Fruit fly (Drosophila melanogaster) whole organism, embryonic: ENCODE results near the gene sick.
A peak's percentile ranks its signal among the peaks of the same experiment; 100 is the strongest.

Experiments used
- B-H1 ChIP-seq: fragments of 200-800 bp; sonication (Bioruptor generic); IDR thresholded peaks from 3 replicates; pipeline ENCODE4 v1.3.6; 2022; ENCODE audit warnings: missing biosample characterization, missing genetic modification characterization
- BEAF-32 ChIP-seq: fragments of 200-800 bp; sonication (Bioruptor generic); optimal IDR thresholded peaks from 3 replicates; lab custom pipeline; 2017; ENCODE audit warnings: missing biosample characterization, missing genetic modification characterization, mild to moderate bottlenecking, moderate library complexity, missing genetic modification reagents
- Blimp-1 ChIP-seq: fragments of 200-800 bp; sonication (Bioruptor generic); optimal IDR thresholded peaks from 3 replicates; lab custom pipeline; 2018; ENCODE audit warnings: missing biosample characterization, missing genetic modification characterization, mild to moderate bottlenecking, moderate library complexity, missing genetic modification reagents
- CG12299 ChIP-seq: fragments of 200-800 bp; sonication (Bioruptor generic); optimal IDR thresholded peaks from 2 replicates; lab custom pipeline; 2018; ENCODE audit warnings: missing biosample characterization, mild to moderate bottlenecking, missing genetic modification characterization
- CG12942 ChIP-seq: fragments of 200-800 bp; sonication (Bioruptor generic); optimal IDR thresholded peaks from 3 replicates; lab custom pipeline; 2016; ENCODE audit warnings: missing biosample characterization, missing genetic modification characterization
- CG15601 ChIP-seq: fragments of 200-800 bp; sonication (Bioruptor generic); optimal IDR thresholded peaks from 3 replicates; lab custom pipeline; 2019; ENCODE audit warnings: missing biosample characterization, mild to moderate bottlenecking, missing genetic modification characterization, moderate library complexity
- CG17385 ChIP-seq: fragments of 200-800 bp; sonication (Bioruptor generic); optimal IDR thresholded peaks from 3 replicates; lab custom pipeline; 2018; ENCODE audit warnings: missing biosample characterization, mild to moderate bottlenecking, missing genetic modification characterization
- CG2129 ChIP-seq: fragments of 200-800 bp; sonication (Bioruptor generic); IDR thresholded peaks from 2 replicates; pipeline ENCODE4 v1.3.6; 2022; ENCODE audit warnings: missing biosample characterization, missing genetic modification characterization; ENCODE audit not compliant: partially characterized antibody
- CG32772 ChIP-seq: fragments of 200-800 bp; sonication (Bioruptor generic); IDR thresholded peaks from 2 replicates; pipeline ENCODE4 v1.3.6; 2022; ENCODE audit warnings: missing biosample characterization, missing genetic modification characterization
- CG33557 ChIP-seq: fragments of 200-800 bp; sonication (Bioruptor generic); optimal IDR thresholded peaks from 2 replicates; lab custom pipeline; 2019; ENCODE audit warnings: missing biosample characterization, mild to moderate bottlenecking, missing genetic modification characterization, moderate library complexity
- CG4707 ChIP-seq: fragments of 200-800 bp; sonication (Bioruptor generic); optimal IDR thresholded peaks from 2 replicates; lab custom pipeline; 2018; ENCODE audit warnings: missing biosample characterization, mild to moderate bottlenecking, missing genetic modification characterization, moderate library complexity
- CG5180 ChIP-seq: fragments of 200-800 bp; sonication (Bioruptor generic); optimal IDR thresholded peaks from 3 replicates; lab custom pipeline; 2017; ENCODE audit warnings: missing biosample characterization, missing genetic modification characterization, mild to moderate bottlenecking, moderate library complexity, missing genetic modification reagents
- CG6175 ChIP-seq: fragments of 200-800 bp; sonication (Bioruptor generic); IDR thresholded peaks from 3 replicates; pipeline ENCODE4 v1.3.6; 2022; ENCODE audit warnings: missing biosample characterization, missing genetic modification characterization
- CG6272 ChIP-seq: fragments of 200-800 bp; sonication (Bioruptor generic); IDR thresholded peaks from 2 replicates; pipeline ENCODE4 v1.3.6; 2022; ENCODE audit warnings: missing biosample characterization, missing genetic modification characterization
- CoRest ChIP-seq: fragments of 200-800 bp; sonication (Bioruptor generic); optimal IDR thresholded peaks from 3 replicates; lab custom pipeline; 2018; ENCODE audit warnings: missing biosample characterization, mild to moderate bottlenecking, missing genetic modification characterization, moderate library complexity
- Dbx ChIP-seq: fragments of 200-800 bp; sonication (Bioruptor generic); IDR thresholded peaks from 3 replicates; pipeline ENCODE4 v1.3.6; 2022; ENCODE audit warnings: missing biosample characterization, missing genetic modification characterization
- Fer3 ChIP-seq: fragments of 200-800 bp; sonication (Bioruptor generic); optimal IDR thresholded peaks from 2 replicates; lab custom pipeline; 2018; ENCODE audit warnings: missing biosample characterization, mild to moderate bottlenecking, missing genetic modification characterization, moderate library complexity
- Hey ChIP-seq: fragments of 200-800 bp; sonication (Bioruptor generic); optimal IDR thresholded peaks from 3 replicates; lab custom pipeline; 2018; ENCODE audit warnings: missing biosample characterization, mild to moderate bottlenecking, missing genetic modification characterization
- HmgD ChIP-seq: fragments of 200-800 bp; sonication (Bioruptor generic); optimal IDR thresholded peaks from 3 replicates; lab custom pipeline; 2016; ENCODE audit warnings: missing biosample characterization, missing genetic modification characterization
- Hr3 ChIP-seq: fragments of 200-800 bp; sonication (Bioruptor generic); optimal IDR thresholded peaks from 3 replicates; lab custom pipeline; 2016; ENCODE audit warnings: missing biosample characterization, missing genetic modification characterization
- NC2α ChIP-seq: fragments of 200-800 bp; sonication (Bioruptor generic); optimal IDR thresholded peaks from 2 replicates; lab custom pipeline; 2016; ENCODE audit warnings: missing biosample characterization, missing genetic modification characterization
- Spps ChIP-seq: fragments of 200-800 bp; sonication (Bioruptor generic); optimal IDR thresholded peaks from 2 replicates; lab custom pipeline; 2018; ENCODE audit warnings: missing biosample characterization, mild to moderate bottlenecking, missing genetic modification characterization
- Xrp1 ChIP-seq: fragments of 200-800 bp; sonication (Bioruptor generic); IDR thresholded peaks from 2 replicates; pipeline ENCODE4 v1.3.6; 2022; ENCODE audit warnings: missing biosample characterization, missing genetic modification characterization
- ato ChIP-seq: fragments of 200-800 bp; sonication (Bioruptor generic); IDR thresholded peaks from 2 replicates; pipeline ENCODE4 v1.3.6; 2022; ENCODE audit warnings: missing biosample characterization, missing genetic modification characterization; ENCODE audit not compliant: partially characterized antibody
- ci ChIP-seq: fragments of 200-800 bp; sonication (Bioruptor generic); IDR thresholded peaks from 3 replicates; pipeline ENCODE4 v1.3.6; 2022; ENCODE audit warnings: missing biosample characterization, missing genetic modification characterization
- ems ChIP-seq: fragments of 200-800 bp; sonication (Bioruptor generic); optimal IDR thresholded peaks from 3 replicates; lab custom pipeline; 2016; ENCODE audit warnings: missing biosample characterization, missing genetic modification characterization
- grn ChIP-seq: fragments of 200-800 bp; sonication (Bioruptor generic); optimal IDR thresholded peaks from 3 replicates; lab custom pipeline; 2017; ENCODE audit warnings: missing biosample characterization, missing genetic modification characterization
- gsb-n ChIP-seq: fragments of 200-800 bp; sonication (Bioruptor generic); optimal IDR thresholded peaks from 3 replicates; lab custom pipeline; 2018; ENCODE audit warnings: missing biosample characterization, mild to moderate bottlenecking, missing genetic modification characterization
- kah ChIP-seq: fragments of 200-800 bp; sonication (Bioruptor generic); optimal IDR thresholded peaks from 2 replicates; lab custom pipeline; 2018; ENCODE audit warnings: missing biosample characterization, mild to moderate bottlenecking, missing genetic modification characterization
- knrl ChIP-seq: fragments of 200-800 bp; sonication (Bioruptor generic); IDR thresholded peaks from 3 replicates; pipeline ENCODE4 v1.3.6; 2022; ENCODE audit warnings: missing biosample characterization, missing genetic modification characterization; ENCODE audit not compliant: partially characterized antibody
- lab ChIP-seq: fragments of 200-800 bp; sonication (Bioruptor generic); optimal IDR thresholded peaks from 3 replicates; lab custom pipeline; 2017; ENCODE audit warnings: missing biosample characterization, missing genetic modification characterization, mild to moderate bottlenecking, moderate library complexity, missing genetic modification reagents
- lilli ChIP-seq: fragments of 200-800 bp; sonication (Bioruptor generic); optimal IDR thresholded peaks from 3 replicates; lab custom pipeline; 2016; ENCODE audit warnings: missing biosample characterization, missing genetic modification characterization
- oc ChIP-seq: fragments of 200-800 bp; sonication (Bioruptor generic); optimal IDR thresholded peaks from 2 replicates; lab custom pipeline; 2018; ENCODE audit warnings: missing biosample characterization, mild to moderate bottlenecking, missing genetic modification characterization, moderate library complexity
- pros ChIP-seq: fragments of 200-800 bp; sonication (Bioruptor generic); optimal IDR thresholded peaks from 3 replicates; lab custom pipeline; 2019; ENCODE audit warnings: missing biosample characterization, mild to moderate bottlenecking, missing genetic modification characterization, moderate library complexity
- sd ChIP-seq: fragments of 200-800 bp; sonication (Bioruptor generic); optimal IDR thresholded peaks from 3 replicates; lab custom pipeline; 2018; ENCODE audit warnings: missing biosample characterization, mild to moderate bottlenecking, missing genetic modification characterization, moderate library complexity
- sim ChIP-seq: fragments of 200-800 bp; sonication (Bioruptor generic); IDR thresholded peaks from 2 replicates; pipeline ENCODE4 v1.3.6; 2022; ENCODE audit warnings: missing biosample characterization, missing genetic modification characterization
- sima ChIP-seq: fragments of 200-800 bp; sonication (Bioruptor generic); optimal IDR thresholded peaks from 2 replicates; lab custom pipeline; 2016; ENCODE audit warnings: missing biosample characterization, missing genetic modification characterization
- vvl ChIP-seq: fragments of 200-800 bp; sonication (Bioruptor generic); IDR thresholded peaks from 2 replicates; pipeline ENCODE4 v1.3.6; 2022; ENCODE audit warnings: missing biosample characterization, missing genetic modification characterization
- yki ChIP-seq: fragments of >200 bp; optimal IDR thresholded peaks from 3 replicates; lab custom pipeline; 2018

The sick gene

DNA sequence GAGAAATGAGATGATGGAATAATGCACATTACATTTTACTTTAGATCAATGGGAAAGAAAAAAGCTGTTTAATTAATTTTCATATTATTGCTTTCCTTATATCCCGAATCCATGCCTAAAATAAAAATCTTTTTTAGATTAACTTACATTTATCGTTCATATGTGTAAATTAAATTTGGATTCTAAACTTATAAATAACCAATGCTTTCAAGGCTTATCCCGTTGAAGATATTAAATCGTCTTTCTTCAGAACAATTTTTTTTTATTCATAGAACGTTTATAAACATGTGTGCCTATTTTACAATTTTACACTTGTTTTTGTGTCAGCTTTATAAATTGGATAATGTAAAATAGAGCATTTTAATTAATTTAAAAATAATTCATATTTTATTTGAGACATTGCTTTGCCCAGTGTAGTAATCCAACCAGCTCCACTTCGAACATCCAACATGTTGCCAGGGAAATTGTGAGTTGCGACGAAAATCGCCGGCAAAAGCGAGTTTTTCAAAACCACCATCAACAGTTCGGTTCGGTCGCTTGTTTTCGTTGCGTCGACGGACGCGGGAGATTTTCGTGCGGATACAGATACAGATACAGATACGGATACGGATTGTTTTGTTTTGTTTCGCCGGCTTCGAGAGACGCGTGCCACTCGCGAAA, 99.5 kb downstream of the sick start (continued):
- peak; percentile 63 for TF ChIP-seq kah (GFP tag; lab: Kevin White, UChicago)
- no peak for TF ChIP-seq ems
- TF ChIP-seq lab (GFP tag; lab: Kevin White, UChicago), result peak; percentile 73
- TF ChIP-seq NC2α (GFP tag; lab: Kevin White, UChicago), result no peak
- 0 out of 2 replicates have a peak, but pooled peaks have one; percentile 24 for TF ChIP-seq CG6272 (GFP tag; lab: Robert Waterston, UW)
- no peak for TF ChIP-seq CG2129 (GFP tag; lab: Robert Waterston, UW)
- peak; percentile 80 for TF ChIP-seq Xrp1
- TF ChIP-seq Dbx (GFP tag; lab: Robert Waterston, UW), result no peak
- TF ChIP-seq ato (GFP tag; lab: Robert Waterston, UW), result no peak
- TF ChIP-seq CG15601 (tag; lab: Kevin White, UChicago), result peak; percentile 81
- TF ChIP-seq CoRest, result peak; percentile 85
- peak; percentile 25 for TF ChIP-seq lilli (GFP tag; lab: Kevin White, UChicago)
- TF ChIP-seq knrl (GFP tag; lab: Robert Waterston, UW), result no peak

DNA sequence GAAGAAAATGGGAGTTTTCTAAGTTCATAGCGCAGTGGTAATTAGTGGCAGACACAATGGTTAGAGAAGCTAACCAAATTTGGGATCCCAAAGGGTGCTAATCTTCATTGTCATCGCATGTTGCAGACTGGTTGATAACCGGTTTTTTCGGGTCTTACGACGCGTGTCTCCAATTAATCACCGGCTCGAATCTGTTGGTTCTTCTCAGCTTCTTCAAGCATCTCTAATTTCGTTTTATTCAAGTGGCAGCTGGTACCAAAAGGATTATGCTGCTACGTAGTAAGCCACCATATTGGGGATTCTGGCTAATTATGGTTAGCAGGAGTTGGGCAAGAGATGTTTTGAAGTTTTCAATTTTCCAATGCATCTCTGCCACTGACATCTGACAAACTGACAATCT, 100.9 kb downstream of the sick start:
- no peak for TF ChIP-seq HmgD
- TF ChIP-seq CG32772, result no peak
- no peak for TF ChIP-seq CG12942
- peak; percentile 23 for TF ChIP-seq CG5180
- TF ChIP-seq yki (lab: Kevin White, UChicago), result no peak
- TF ChIP-seq gsb-n (tag; lab: Kevin White, UChicago), result peak; percentile 81
- peak; percentile 1 for TF ChIP-seq grn
- no peak for TF ChIP-seq CG6175 (GFP tag; lab: Robert Waterston, UW)
- TF ChIP-seq Blimp-1 (GFP tag; lab: Kevin White, UChicago), result no peak
- TF ChIP-seq Spps (tag; lab: Kevin White, UChicago), result no peak
- TF ChIP-seq sima (GFP tag; lab: Kevin White, UChicago), result no peak
- no peak for TF ChIP-seq sim (GFP tag; lab: Robert Waterston, UW)
- TF ChIP-seq CG4707 (GFP tag; lab: Kevin White, UChicago), result no peak
- TF ChIP-seq vvl (GFP tag; lab: Robert Waterston, UW), result 0 out of 2 replicates have a peak, but pooled peaks have one; percentile 7
- no peak for TF ChIP-seq CG33557
- TF ChIP-seq sd (tag; lab: Kevin White, UChicago), result no peak
- no peak for TF ChIP-seq ci
- TF ChIP-seq Fer3 (tag; lab: Kevin White, UChicago), result no peak
- peak; percentile 66 for TF ChIP-seq Hey
- no peak for TF ChIP-seq Hr3 (GFP tag; lab: Kevin White, UChicago)
- no peak for TF ChIP-seq BEAF-32 (GFP tag; lab: Kevin White, UChicago)
- TF ChIP-seq CG17385 (GFP tag; lab: Kevin White, UChicago), result no peak
- TF ChIP-seq oc, result peak; percentile 11
- peak; percentile 26 for TF ChIP-seq pros (GFP tag; lab: Kevin White, UChicago)
- no peak for TF ChIP-seq B-H1 (GFP tag; lab: Robert Waterston, UW)
- TF ChIP-seq CG12299, result no peak
- TF ChIP-seq CG2129 (GFP tag; lab: Robert Waterston, UW), result no peak
- TF ChIP-seq, all 482 proteins: peak for 7
